Worm (Caenorhabditis elegans) whole organism, midembryonic: Measurements from ENCODE around the gene F32D1.3.

Experiments used
- T22C8.4 ChIP-seq: fragments of 200-800 bp; sonication (Bioruptor generic); IDR thresholded peaks from 2 replicates; pipeline ENCODE4 v1.3.6; 2022; ENCODE audit warnings: missing genetic modification characterization, missing compliant biosample characterization
- cog-1 ChIP-seq: sonication (generic microtip); optimal IDR thresholded peaks from 2 replicates; lab custom pipeline; 2016; ENCODE audit warnings: missing genetic modification characterization, missing compliant biosample characterization
- flt-1 ChIP-seq: fragments of 200-800 bp; sonication (Bioruptor generic); IDR thresholded peaks from 2 replicates; pipeline ENCODE4 v1.3.6; 2022; ENCODE audit warnings: missing genetic modification characterization, missing compliant biosample characterization
- klf-2 ChIP-seq: fragments of 200-800 bp; sonication (Bioruptor generic); conservative IDR thresholded peaks from 2 replicates; pipeline ENCODE4 v1.3.6; 2022; ENCODE audit warnings: missing genetic modification reagents, missing genetic modification characterization, missing compliant biosample characterization
- med-1 ChIP-seq: sonication (generic microtip); optimal IDR thresholded peaks from 2 replicates; lab custom pipeline; 2017; ENCODE audit warnings: missing genetic modification characterization, mild to moderate bottlenecking, missing compliant biosample characterization, antibody characterized with exemption, missing genetic modification reagents; ENCODE audit not compliant: insufficient read depth
- ref-1 ChIP-seq: fragments of 200-800 bp; sonication (Bioruptor generic); conservative IDR thresholded peaks from 2 replicates; pipeline ENCODE4 v1.3.6; 2022; ENCODE audit warnings: missing genetic modification reagents, missing genetic modification characterization, missing compliant biosample characterization
- tab-1 ChIP-seq: fragments of 200-800 bp; sonication (Bioruptor generic); IDR thresholded peaks from 2 replicates; pipeline ENCODE4 v1.3.6; 2022; ENCODE audit warnings: missing genetic modification characterization, missing compliant biosample characterization
- ztf-23 ChIP-seq: fragments of 200-800 bp; sonication (Bioruptor generic); IDR thresholded peaks from 2 replicates; pipeline ENCODE4 v1.3.6; 2022; ENCODE audit warnings: missing genetic modification reagents, missing genetic modification characterization, missing compliant biosample characterization
- ztf-29 ChIP-seq: fragments of 200-800 bp; sonication (Bioruptor generic); IDR thresholded peaks from 2 replicates; pipeline ENCODE4 v1.3.6; 2022; ENCODE audit warnings: missing genetic modification reagents, missing genetic modification characterization, missing compliant biosample characterization

The F32D1.3 gene

DNA sequence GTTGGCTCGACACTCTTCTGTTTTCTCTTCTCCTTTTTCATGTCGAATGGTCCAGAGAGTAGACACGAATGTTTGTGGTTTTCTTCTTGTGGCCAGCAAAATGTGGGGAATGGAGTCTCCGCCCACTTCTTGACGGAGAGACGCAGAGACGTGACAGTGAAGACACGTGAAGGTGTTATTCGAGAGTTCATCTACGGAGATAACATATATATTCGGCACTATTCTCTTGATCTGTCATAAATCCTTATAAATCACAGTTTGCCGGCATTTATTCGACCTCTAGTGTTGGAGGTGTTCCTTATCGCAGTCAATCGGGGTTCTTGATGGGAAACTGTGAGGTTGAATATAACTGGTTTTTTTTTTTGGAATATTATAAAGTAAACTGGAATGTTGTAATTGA, at the start of gene F32D1.3:
F32D1.3 (minus strand) TSS at position 65 of the 400 bp plus-strand sequence.
- TF ChIP-seq cog-1 (tag; lab: Kevin White, UChicago) (no peak), ref-1 (GFP tag; lab: Robert Waterston, UW) (no peak), tab-1 (GFP tag; lab: Robert Waterston, UW) (no peak), ztf-23 (no peak), T22C8.4 (no peak), flt-1 (GFP tag; lab: Robert Waterston, UW) (no peak), med-1 (no peak), klf-2 (GFP tag; lab: Robert Waterston, UW) (no peak), ztf-29 (GFP tag; lab: Robert Waterston, UW) (no peak)

DNA sequence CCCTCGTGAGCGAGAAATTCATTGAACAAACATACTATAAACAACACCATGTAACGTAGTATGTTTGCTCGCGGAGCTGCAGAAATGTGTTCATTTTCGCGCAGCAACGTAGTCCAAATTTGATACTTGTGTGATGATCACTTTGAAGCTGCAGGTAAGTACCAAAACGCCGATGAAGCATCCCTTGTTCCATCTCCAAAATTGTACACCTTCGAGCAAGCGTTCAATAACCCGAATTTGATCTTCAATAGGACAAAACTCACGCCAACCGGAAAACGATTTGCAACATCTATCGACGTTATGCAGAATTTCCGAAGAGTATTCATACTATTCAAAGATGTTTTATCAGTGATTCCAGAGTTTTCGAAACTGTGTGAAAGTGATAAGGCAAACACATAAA, 49.3 kb upstream of the F32D1.3 start, which contains the start of gene Y47D7A.3:
Y47D7A.3 (plus strand) TSS at position 301 of the 400 bp plus-strand sequence.
- TF ChIP-seq med-1 (no peak), cog-1 (tag; lab: Kevin White, UChicago) (no peak), ztf-23 (no peak), ztf-29 (GFP tag; lab: Robert Waterston, UW) (no peak), tab-1 (GFP tag; lab: Robert Waterston, UW) (no peak), flt-1 (GFP tag; lab: Robert Waterston, UW) (no peak), klf-2 (GFP tag; lab: Robert Waterston, UW) (no peak), T22C8.4 (no peak), ref-1 (GFP tag; lab: Robert Waterston, UW) (no peak)

DNA sequence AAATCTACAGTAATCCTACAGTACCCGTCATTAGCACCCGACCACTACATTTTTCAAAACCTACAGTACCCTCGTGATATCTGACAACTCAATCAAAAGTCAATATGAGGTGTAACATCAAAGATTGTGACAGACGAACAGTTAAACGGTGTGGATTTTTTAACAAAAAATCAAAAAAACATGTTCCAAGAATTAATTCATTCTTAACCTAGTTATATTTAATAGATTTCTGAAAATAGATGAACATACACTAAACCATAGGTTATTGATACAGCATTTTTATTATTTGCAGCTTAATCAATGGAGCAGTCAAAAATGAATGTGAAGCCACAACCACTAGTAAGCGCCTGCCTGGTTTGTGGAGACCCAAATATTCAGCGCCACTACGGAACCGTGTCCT, 46.1 kb upstream of the F32D1.3 start, which contains the start of gene nhr-118:
nhr-118 (plus strand) TSS at position 301 of the 400 bp plus-strand sequence.
- no peak for TF ChIP-seq ztf-29 (GFP tag; lab: Robert Waterston, UW)

DNA sequence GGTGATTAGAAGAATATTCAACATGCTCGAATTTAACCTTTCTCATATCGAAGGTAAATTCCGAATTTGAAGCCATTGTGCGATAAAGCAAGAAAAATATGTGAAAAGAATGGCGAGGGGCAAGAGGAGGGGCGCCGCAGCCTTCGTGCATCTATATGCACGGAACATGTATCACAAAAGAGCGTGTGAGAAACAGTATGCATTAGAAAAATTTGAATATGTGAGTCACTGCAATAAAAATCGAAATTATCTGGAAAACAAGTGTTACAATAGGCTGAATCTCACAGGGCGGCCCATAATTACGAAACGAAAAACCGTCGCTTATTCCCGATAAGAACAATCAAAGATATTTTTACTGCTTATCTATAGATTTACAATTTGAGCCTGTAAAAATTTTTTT, 40.5 kb upstream of the F32D1.3 start, which contains the start of gene F13A2.5:
F13A2.5 (minus strand) TSS at position 101 of the 400 bp plus-strand sequence.
- TF ChIP-seq cog-1 (tag; lab: Kevin White, UChicago), result no peak
- no peak for TF ChIP-seq T22C8.4
- TF ChIP-seq ref-1 (GFP tag; lab: Robert Waterston, UW), result no peak
- TF ChIP-seq tab-1 (GFP tag; lab: Robert Waterston, UW), result no peak
- no peak for TF ChIP-seq klf-2 (GFP tag; lab: Robert Waterston, UW)
- TF ChIP-seq ztf-23, result no peak
- no peak for TF ChIP-seq med-1
- no peak for TF ChIP-seq flt-1 (GFP tag; lab: Robert Waterston, UW)
- no peak for TF ChIP-seq ztf-29 (GFP tag; lab: Robert Waterston, UW)

DNA sequence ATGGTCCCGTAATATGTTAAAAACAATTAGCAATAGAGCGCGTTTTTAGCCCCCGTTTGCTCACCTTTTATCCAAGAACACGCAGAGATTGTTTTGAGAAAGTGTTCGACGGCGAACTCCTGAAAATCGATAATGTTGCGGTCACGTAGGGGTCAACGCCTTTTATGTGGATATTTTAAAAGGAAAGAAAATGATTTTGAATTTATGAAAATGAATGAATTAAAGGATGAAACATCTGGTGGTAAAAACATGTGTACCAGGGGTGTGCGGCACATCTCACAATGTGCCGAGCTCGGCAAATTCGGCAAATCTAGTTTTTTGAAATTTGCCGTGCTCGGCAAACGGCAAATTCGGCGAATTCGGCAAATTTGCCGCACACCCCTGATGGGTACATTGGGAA, 38.7 kb upstream of the F32D1.3 start, which contains the start of gene F13A2.4:
F13A2.4 (minus strand) TSS at position 101 of the 400 bp plus-strand sequence.
- TF ChIP-seq ztf-23, result no peak
- TF ChIP-seq ztf-29 (GFP tag; lab: Robert Waterston, UW), result no peak
- TF ChIP-seq ref-1 (GFP tag; lab: Robert Waterston, UW), result no peak
- no peak for TF ChIP-seq flt-1 (GFP tag; lab: Robert Waterston, UW)
- no peak for TF ChIP-seq tab-1 (GFP tag; lab: Robert Waterston, UW)
- no peak for TF ChIP-seq cog-1 (tag; lab: Kevin White, UChicago)

DNA sequence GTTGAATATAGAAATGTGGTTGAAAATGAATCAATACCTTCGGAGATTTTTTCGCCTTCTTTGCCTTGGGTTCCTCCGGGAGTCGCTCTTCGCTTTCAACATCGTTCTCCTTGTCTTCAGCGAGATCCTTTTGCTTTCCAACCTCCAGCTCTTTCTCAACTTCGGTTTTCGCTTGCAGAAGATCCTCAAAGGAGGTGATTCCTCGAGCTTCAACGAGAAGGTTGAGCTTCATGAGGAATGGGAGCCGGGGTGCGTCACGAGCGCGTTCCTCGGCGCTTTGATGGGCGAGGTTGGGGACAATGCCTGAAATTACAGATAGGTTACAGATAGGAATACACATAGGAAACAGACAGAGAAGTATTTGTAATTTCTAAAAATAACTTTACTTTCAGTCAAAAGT, 37.5 kb upstream of the F32D1.3 start:
- TF ChIP-seq ztf-23, result no peak
- no peak for TF ChIP-seq cog-1 (tag; lab: Kevin White, UChicago)
- no peak for TF ChIP-seq flt-1 (GFP tag; lab: Robert Waterston, UW)
- TF ChIP-seq ztf-29 (GFP tag; lab: Robert Waterston, UW), result no peak
- no peak for TF ChIP-seq T22C8.4
- TF ChIP-seq med-1, result no peak
- TF ChIP-seq tab-1 (GFP tag; lab: Robert Waterston, UW), result no peak
- no peak for TF ChIP-seq klf-2 (GFP tag; lab: Robert Waterston, UW)
- no peak for TF ChIP-seq ref-1 (GFP tag; lab: Robert Waterston, UW)

DNA sequence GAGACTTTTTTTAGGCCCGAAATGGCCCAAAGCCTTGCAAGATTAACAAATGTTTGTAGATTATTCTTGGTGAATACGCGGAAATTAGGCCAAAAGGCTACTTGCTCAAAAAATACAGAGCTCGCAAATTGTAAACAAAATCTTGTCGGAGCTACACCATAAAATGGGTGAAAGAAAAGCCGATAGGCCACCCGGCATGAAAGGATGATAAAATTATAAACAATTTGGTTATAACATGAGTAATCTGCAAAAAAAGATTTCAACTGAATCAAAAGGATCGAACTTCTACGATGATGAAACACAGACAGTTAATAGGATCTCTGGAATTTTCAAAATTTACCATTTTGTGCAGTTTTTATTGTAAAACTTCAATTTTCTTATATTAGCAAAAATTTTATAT, 36.8 kb upstream of the F32D1.3 start:
- TF ChIP-seq med-1 (no peak), klf-2 (GFP tag; lab: Robert Waterston, UW) (no peak), cog-1 (tag; lab: Kevin White, UChicago) (no peak), tab-1 (GFP tag; lab: Robert Waterston, UW) (no peak), ref-1 (GFP tag; lab: Robert Waterston, UW) (no peak), ztf-29 (GFP tag; lab: Robert Waterston, UW) (no peak), flt-1 (GFP tag; lab: Robert Waterston, UW) (no peak), ztf-23 (no peak), T22C8.4 (no peak)

DNA sequence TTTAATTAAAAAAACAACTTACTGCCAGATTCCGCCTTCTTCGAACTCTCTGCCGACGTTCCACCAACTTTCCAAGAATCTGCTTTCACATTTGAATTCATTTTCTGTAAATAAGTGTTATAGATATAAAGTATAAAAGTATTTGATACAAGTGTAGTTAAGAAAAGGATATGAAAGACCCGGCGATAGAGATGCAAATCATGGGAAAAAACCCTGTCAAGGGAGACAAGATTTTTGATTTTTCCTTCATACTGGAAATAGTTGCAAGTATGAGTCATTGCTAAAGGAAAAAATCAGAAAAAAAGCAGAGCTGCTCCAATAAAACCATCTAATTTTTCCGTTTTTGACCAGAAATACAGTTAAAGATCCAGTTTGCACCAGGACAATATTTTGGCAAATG, 34.9 kb upstream of the F32D1.3 start, which contains the start of gene F13A2.3:
F13A2.3 (minus strand) TSS at position 101 of the 400 bp plus-strand sequence.
- TF ChIP-seq ref-1 (GFP tag; lab: Robert Waterston, UW) (no peak), klf-2 (GFP tag; lab: Robert Waterston, UW) (no peak), med-1 (no peak), cog-1 (tag; lab: Kevin White, UChicago) (no peak), ztf-23 (no peak), flt-1 (GFP tag; lab: Robert Waterston, UW) (no peak), T22C8.4 (no peak), tab-1 (GFP tag; lab: Robert Waterston, UW) (no peak), ztf-29 (GFP tag; lab: Robert Waterston, UW) (no peak)

DNA sequence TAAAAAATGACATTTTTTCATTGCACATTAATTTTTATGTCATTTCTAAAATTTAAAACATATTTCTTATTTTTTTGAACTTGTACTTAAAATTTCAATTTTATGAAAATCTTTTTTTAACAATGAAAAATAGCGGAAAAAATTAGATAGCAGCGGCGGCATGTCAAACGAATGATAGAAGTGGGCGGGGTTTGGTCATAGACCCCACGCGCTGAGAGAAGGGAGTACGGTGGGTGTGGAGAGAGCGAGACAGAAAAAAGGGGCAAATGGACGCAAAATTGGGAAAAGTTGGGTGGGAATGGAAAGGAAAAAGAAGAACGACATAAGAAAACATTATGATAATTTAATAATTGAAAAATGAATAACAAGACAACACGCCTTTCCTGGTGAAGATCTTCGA, 26.5 kb upstream of the F32D1.3 start:
- TF ChIP-seq flt-1 (GFP tag; lab: Robert Waterston, UW), result no peak

DNA sequence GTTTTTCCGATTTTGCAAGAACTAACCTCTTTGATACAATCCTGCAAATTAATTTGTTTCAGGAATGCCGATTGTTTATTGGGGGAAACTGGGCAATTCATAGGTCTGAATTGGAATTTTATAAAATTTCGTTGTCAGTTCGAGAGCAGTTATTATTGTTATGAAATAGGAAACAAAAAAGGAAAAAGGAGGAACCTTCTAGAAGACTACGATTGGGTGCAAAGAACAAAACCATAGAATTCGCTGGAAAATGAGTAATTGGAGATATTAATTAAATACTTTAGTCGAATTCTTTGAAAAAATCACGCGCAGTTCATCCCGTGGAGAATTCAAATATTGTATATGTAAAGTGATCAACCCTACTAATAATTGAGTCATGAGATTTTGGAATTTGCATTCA, 26.0 kb upstream of the F32D1.3 start, which contains the start of gene F13A2.9:
F13A2.9 (minus strand) TSS at position 101 of the 400 bp plus-strand sequence.
- no peak for TF ChIP-seq ref-1 (GFP tag; lab: Robert Waterston, UW)
- no peak for TF ChIP-seq ztf-29 (GFP tag; lab: Robert Waterston, UW)
- no peak for TF ChIP-seq ztf-23
- TF ChIP-seq cog-1 (tag; lab: Kevin White, UChicago), result no peak
- no peak for TF ChIP-seq T22C8.4
- no peak for TF ChIP-seq klf-2 (GFP tag; lab: Robert Waterston, UW)
- no peak for TF ChIP-seq flt-1 (GFP tag; lab: Robert Waterston, UW)
- no peak for TF ChIP-seq tab-1 (GFP tag; lab: Robert Waterston, UW)
- no peak for TF ChIP-seq med-1
